Worm (Caenorhabditis elegans) whole organism, L1 larva: ENCODE measurements around the gene F20C5.7.
"Not testable (repeated sequence)": the region's sequence is repeated elsewhere in the genome, so short reads cannot be mapped to it uniquely, and the experiment has no call there.

Experiments used
- F16B12.6 ChIP-seq: fragments of 150-350 bp; optimal IDR thresholded peaks from 2 replicates; lab custom pipeline; 2014; ENCODE audit warnings: missing biosample characterization, missing genetic modification characterization
- aly-2 ChIP-seq: fragments of 150-350 bp; optimal IDR thresholded peaks from 2 replicates; lab custom pipeline; 2014; ENCODE audit warnings: missing biosample characterization, missing genetic modification characterization
- blmp-1 ChIP-seq: fragments of 150-350 bp; optimal IDR thresholded peaks from 2 replicates; lab custom pipeline; 2014; ENCODE audit warnings: missing biosample characterization, missing genetic modification characterization
- ceh-82 ChIP-seq, 3 experiments: fragments of 150-350 bp in 1 of 3; sonication (generic microtip) in 2 of 3; optimal IDR thresholded peaks; 2 replicates each; lab custom pipeline; 2014 to 2017; ENCODE audit warnings: missing biosample characterization in 3 of 3, missing genetic modification characterization in 3 of 3
- ceh-88 ChIP-seq: fragments of 200-800 bp; sonication (Bioruptor generic); IDR thresholded peaks from 2 replicates; pipeline ENCODE4 v1.3.6; 2022; ENCODE audit warnings: missing genetic modification characterization, missing compliant biosample characterization
- efl-3 ChIP-seq: fragments of 200-800 bp; sonication (Bioruptor generic); optimal IDR thresholded peaks from 2 replicates; lab custom pipeline; 2018; ENCODE audit warnings: mild to moderate bottlenecking, missing genetic modification characterization, missing compliant biosample characterization
- elt-3 ChIP-seq, 6 experiments: fragments of 150-350 bp in 1 of 6; sonication (generic microtip); optimal IDR thresholded peaks; 2 replicates each; lab custom pipeline; 2017 to 2018; ENCODE audit warnings: missing biosample characterization in 6 of 6, missing genetic modification characterization in 6 of 6, inconsistent platforms in 1 of 6
- ets-5 ChIP-seq: fragments of 200-800 bp; sonication (Bioruptor generic); IDR thresholded peaks from 2 replicates; pipeline ENCODE4 v1.3.6; 2022; ENCODE audit warnings: missing genetic modification characterization, missing compliant biosample characterization
- fkh-10 ChIP-seq: sonication (generic microtip); optimal IDR thresholded peaks from 2 replicates; lab custom pipeline; 2017; ENCODE audit warnings: missing biosample characterization, missing genetic modification reagents, missing genetic modification characterization
- fkh-4 ChIP-seq: sonication (generic microtip); optimal IDR thresholded peaks from 2 replicates; lab custom pipeline; 2016; ENCODE audit warnings: missing compliant biosample characterization, missing genetic modification characterization, borderline replicate concordance
- fkh-8 ChIP-seq: sonication (generic microtip); optimal IDR thresholded peaks from 2 replicates; lab custom pipeline; 2016; ENCODE audit warnings: mild to moderate bottlenecking, missing genetic modification characterization, missing compliant biosample characterization
- hlh-17 ChIP-seq: fragments of 200-800 bp; sonication (Bioruptor generic); optimal IDR thresholded peaks from 2 replicates; lab custom pipeline; 2018; ENCODE audit warnings: missing genetic modification characterization, mild to moderate bottlenecking, missing compliant biosample characterization, moderate library complexity, borderline replicate concordance
- hlh-4 ChIP-seq: sonication (generic microtip); optimal IDR thresholded peaks from 2 replicates; lab custom pipeline; 2016; ENCODE audit warnings: mild to moderate bottlenecking, missing genetic modification characterization, missing compliant biosample characterization
- irx-1 ChIP-seq: sonication (generic microtip); optimal IDR thresholded peaks from 2 replicates; lab custom pipeline; 2016; ENCODE audit warnings: missing genetic modification characterization, missing compliant biosample characterization
- isw-1 ChIP-seq: fragments of 200-800 bp; sonication (Bioruptor generic); IDR thresholded peaks from 2 replicates; pipeline ENCODE4 v1.3.6; 2022; ENCODE audit warnings: missing genetic modification characterization, missing compliant biosample characterization
- lin-14 ChIP-seq: fragments of 200-800 bp; sonication (Bioruptor generic); optimal IDR thresholded peaks from 2 replicates; lab custom pipeline; 2018; ENCODE audit warnings: mild to moderate bottlenecking, missing genetic modification characterization, moderate library complexity, missing compliant biosample characterization
- lin-15B ChIP-seq: fragments of 150-350 bp; sonication (generic microtip); optimal IDR thresholded peaks from 3 replicates; lab custom pipeline; 2014; ENCODE audit warnings: missing biosample characterization, missing genetic modification characterization
- lin-35 ChIP-seq, 2 experiments: fragments of 150-350 bp; optimal IDR thresholded peaks; 2 replicates each; lab custom pipeline; 2014; ENCODE audit warnings: missing biosample characterization in 2 of 2, missing genetic modification characterization in 2 of 2, missing genetic modification reagents in 2 of 2
- lin-39 ChIP-seq: fragments of 150-350 bp; optimal IDR thresholded peaks from 2 replicates; lab custom pipeline; 2014; ENCODE audit warnings: missing biosample characterization, missing genetic modification reagents, missing genetic modification characterization
- lir-3 ChIP-seq: sonication (generic microtip); optimal IDR thresholded peaks from 2 replicates; lab custom pipeline; 2016; ENCODE audit warnings: mild to moderate bottlenecking, missing genetic modification characterization, moderate library complexity, missing compliant biosample characterization; ENCODE audit not compliant: poor library complexity
- mdl-1 ChIP-seq, 2 experiments: fragments of 150-350 bp; optimal IDR thresholded peaks; 2 replicates each; lab custom pipeline; 2014 to 2017; ENCODE audit warnings: missing biosample characterization in 2 of 2, missing genetic modification characterization in 2 of 2, inconsistent platforms in 1 of 2
- mef-2 ChIP-seq: fragments of 150-350 bp; optimal IDR thresholded peaks from 2 replicates; lab custom pipeline; 2014; ENCODE audit warnings: missing biosample characterization, missing genetic modification characterization
- nhr-12 ChIP-seq: sonication (generic microtip); optimal IDR thresholded peaks from 2 replicates; lab custom pipeline; 2017; ENCODE audit warnings: missing biosample characterization, missing genetic modification characterization
- nhr-47 ChIP-seq: sonication (generic microtip); optimal IDR thresholded peaks from 2 replicates; lab custom pipeline; 2016; ENCODE audit warnings: mild to moderate bottlenecking, missing genetic modification characterization, moderate library complexity, missing compliant biosample characterization
- nhr-71 ChIP-seq: sonication (generic microtip); optimal IDR thresholded peaks from 2 replicates; lab custom pipeline; 2016; ENCODE audit warnings: mild to moderate bottlenecking, missing genetic modification characterization, moderate library complexity, missing compliant biosample characterization
- pag-3 ChIP-seq: sonication (generic microtip); optimal IDR thresholded peaks from 2 replicates; lab custom pipeline; 2017; ENCODE audit warnings: missing genetic modification characterization, mild to moderate bottlenecking, missing compliant biosample characterization, antibody characterized with exemption, borderline replicate concordance; ENCODE audit not compliant: insufficient read depth
- rnt-1 ChIP-seq: sonication (generic microtip); optimal IDR thresholded peaks from 2 replicates; lab custom pipeline; 2016; ENCODE audit warnings: mild to moderate bottlenecking, missing genetic modification characterization, moderate library complexity, missing compliant biosample characterization
- snu-23 ChIP-seq: sonication (generic microtip); optimal IDR thresholded peaks from 2 replicates; lab custom pipeline; 2016; ENCODE audit warnings: missing genetic modification characterization, missing compliant biosample characterization
- sox-4 ChIP-seq: sonication (generic microtip); optimal IDR thresholded peaks from 2 replicates; lab custom pipeline; 2016; ENCODE audit warnings: missing genetic modification characterization, missing compliant biosample characterization
- tbx-2 ChIP-seq: sonication (generic microtip); optimal IDR thresholded peaks from 2 replicates; lab custom pipeline; 2016; ENCODE audit warnings: missing genetic modification characterization, missing compliant biosample characterization
- tlp-1 ChIP-seq: fragments of 150-350 bp; optimal IDR thresholded peaks from 2 replicates; lab custom pipeline; 2014; ENCODE audit warnings: missing biosample characterization, missing genetic modification characterization
- unc-62 ChIP-seq: fragments of 150-350 bp; optimal IDR thresholded peaks from 2 replicates; lab custom pipeline; 2014; ENCODE audit warnings: missing biosample characterization, missing genetic modification reagents, missing genetic modification characterization
- unc-86 ChIP-seq: sonication (generic microtip); optimal IDR thresholded peaks from 2 replicates; lab custom pipeline; 2016; ENCODE audit warnings: missing genetic modification characterization, missing compliant biosample characterization
- unc-98 ChIP-seq: fragments of 200-800 bp; sonication (Bioruptor generic); IDR thresholded peaks from 2 replicates; pipeline ENCODE4 v1.3.6; 2022; ENCODE audit warnings: missing genetic modification characterization, missing compliant biosample characterization
- ztf-11 ChIP-seq, 2 experiments: sonication (generic microtip); optimal IDR thresholded peaks; 2 replicates each; lab custom pipeline; 2016 to 2017; ENCODE audit warnings: missing genetic modification characterization in 2 of 2, missing biosample characterization in 1 of 2, missing compliant biosample characterization in 1 of 2
- ztf-4 ChIP-seq: fragments of 150-350 bp; optimal IDR thresholded peaks from 2 replicates; lab custom pipeline; 2014; ENCODE audit warnings: missing biosample characterization, missing genetic modification characterization

F20C5.7 gene

DNA sequence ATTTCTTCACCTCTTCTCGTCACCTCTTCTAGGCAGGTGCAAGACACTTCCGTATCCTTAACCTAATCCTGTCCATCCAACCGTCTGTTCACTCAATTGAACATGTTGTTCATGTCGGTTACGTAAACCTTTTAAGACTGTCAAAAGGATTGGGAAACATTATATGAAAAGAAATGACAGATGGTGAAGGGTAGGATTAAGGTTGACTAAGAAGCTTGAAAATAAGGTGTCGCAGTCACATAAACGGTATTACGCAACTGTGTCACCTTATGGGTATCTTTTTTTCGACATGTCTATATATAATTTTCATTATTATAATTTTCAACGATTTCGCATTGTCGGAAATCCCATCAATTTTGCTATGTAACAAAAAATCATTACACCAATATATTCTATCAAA is 22.7 kb downstream of the F20C5.7 start:
- TF ChIP-seq rnt-1 (no peak), fkh-8 (tag; lab: Kevin White, UChicago) (no peak)

DNA sequence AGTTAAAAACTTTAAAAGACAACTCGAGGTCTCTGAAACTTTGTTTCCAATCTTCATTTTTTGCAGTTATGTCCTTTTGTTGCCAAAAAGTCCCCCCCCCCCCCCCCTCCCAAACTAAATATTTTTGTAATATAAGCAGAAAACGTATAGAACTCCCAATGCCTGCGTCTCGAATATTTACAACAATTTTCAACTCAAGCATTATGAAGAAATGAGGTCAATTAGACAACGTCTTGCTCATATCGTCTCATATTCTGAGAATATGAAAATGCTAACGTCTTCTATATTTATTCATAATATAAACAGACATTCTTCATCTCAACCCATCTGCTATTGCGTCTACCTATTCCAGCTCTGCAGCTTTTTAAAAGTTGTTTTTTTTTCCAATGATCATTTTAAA is 27.3 kb downstream of the F20C5.7 start, which contains the start of gene H23L24.1:
Gene H23L24.1, plus strand, starts transcription at position 301 of the 400 bp plus-strand sequence.
- TF ChIP-seq ceh-88 (GFP tag; lab: Robert Waterston, UW) (no peak), ztf-11 (tag; optimal IDR thresholded peaks at IDR 0.05; lab: Kevin White, UChicago) (no peak), snu-23 (GFP tag; lab: Kevin White, UChicago) (no peak), irx-1 (no peak), lin-39 (no peak), sox-4 (no peak), pag-3 (no peak), efl-3 (GFP tag; lab: Kevin White, UChicago) (no peak)

DNA sequence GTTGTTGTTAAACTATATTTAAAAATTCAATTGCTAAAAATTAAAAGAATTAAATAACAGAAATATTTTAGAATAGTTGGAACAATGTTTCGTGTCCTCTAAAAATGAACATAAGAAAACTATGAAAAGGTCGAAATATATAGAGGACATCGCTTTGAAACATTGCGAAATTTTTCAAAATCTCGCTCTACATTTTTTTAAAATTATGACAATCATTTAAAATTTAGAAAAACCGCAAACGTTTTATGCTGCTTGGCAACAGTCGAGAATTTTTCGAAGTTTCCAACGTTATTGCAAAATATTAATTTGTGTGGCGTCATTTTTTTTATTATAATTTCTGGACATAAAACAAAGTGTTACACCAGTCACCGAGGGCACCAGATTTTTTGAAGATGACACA is 30.5 kb downstream of the F20C5.7 start, which contains the start of the genes parg-2 and ipla-5:
Gene parg-2, minus strand, starts transcription at position 101 of the 400 bp plus-strand sequence.
Gene ipla-5, plus strand, starts transcription at position 216 of the 400 bp plus-strand sequence.
- not testable (repeated sequence) for TF ChIP-seq F16B12.6 (tag; lab: Kevin White, UChicago); fkh-4 (tag; lab: Kevin White, UChicago); hlh-17 (GFP tag; lab: Kevin White, UChicago)

DNA sequence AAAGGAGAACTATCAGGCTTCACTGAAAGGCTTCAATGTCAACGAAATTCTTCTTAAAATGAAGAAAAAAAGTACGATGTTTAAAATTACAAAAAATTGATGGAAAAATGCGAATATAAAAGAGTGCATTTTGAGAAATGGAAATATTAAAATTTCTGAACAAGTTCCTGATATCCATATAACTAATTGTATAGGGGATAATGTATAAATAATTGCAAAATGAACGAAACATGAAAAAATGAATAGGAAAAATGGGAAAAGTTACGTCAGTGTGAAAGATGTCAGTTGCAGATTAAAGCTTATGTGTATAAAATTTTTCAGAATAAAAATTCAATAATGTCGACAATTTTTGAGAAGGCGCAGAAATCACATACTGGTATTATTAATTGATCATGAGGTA is 37.4 kb downstream of the F20C5.7 start:
- TF ChIP-seq nhr-47 (tag; lab: Kevin White, UChicago) (no peak), isw-1 (GFP tag; lab: Robert Waterston, UW) (no peak), elt-3 (tag; optimal IDR thresholded peaks at IDR 0.05; lab: Kevin White, UChicago) (no peak), nhr-71 (no peak), rnt-1 (no peak), hlh-4 (tag; lab: Kevin White, UChicago) (no peak), mef-2 (no peak), tbx-2 (tag; lab: Kevin White, UChicago) (no peak), tlp-1 (tag; lab: Kevin White, UChicago) (no peak), unc-86 (tag; lab: Kevin White, UChicago) (no peak), lir-3 (no peak), unc-62 (no peak), ztf-4 (tag; lab: Kevin White, UChicago) (no peak), ets-5 (GFP tag; lab: Robert Waterston, UW) (no peak), nhr-12 (tag; lab: Kevin White, UChicago) (no peak), lin-14 (GFP tag; lab: Kevin White, UChicago) (no peak), fkh-10 (GFP tag; lab: Kevin White, UChicago) (no peak), F16B12.6 (tag; lab: Kevin White, UChicago) (no peak)
- TF ChIP-seq, all 84 proteins: peak for 0

DNA sequence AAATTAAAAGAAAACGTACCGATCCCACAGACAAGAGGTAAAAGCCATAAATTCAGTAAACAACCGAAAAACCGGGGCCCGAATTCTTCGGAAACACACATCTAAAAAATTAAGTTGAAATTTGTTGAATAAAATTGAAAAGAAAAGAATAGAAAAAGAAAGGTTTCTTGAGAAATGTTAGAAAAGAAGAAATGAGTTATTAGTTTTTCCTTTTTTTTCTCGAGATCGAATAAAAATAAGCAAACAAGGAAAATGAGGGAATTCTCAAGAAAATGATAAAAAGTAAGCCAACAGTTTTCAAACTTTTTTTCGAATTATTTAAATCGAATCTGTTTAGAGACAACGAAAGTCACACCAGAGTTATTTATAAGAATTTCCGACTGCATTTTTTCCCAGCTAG is 40.0 kb downstream of the F20C5.7 start, which contains the start of gene H23L24.4:
Gene H23L24.4, minus strand, starts transcription at position 101 of the 400 bp plus-strand sequence.
- no peak for TF ChIP-seq unc-98 (GFP tag; lab: Robert Waterston, UW)
- no peak for TF ChIP-seq mdl-1 (tag; optimal IDR thresholded peaks at IDR 0.05; lab: Kevin White, UChicago)
- no peak for TF ChIP-seq ztf-11 (tag; optimal IDR thresholded peaks at IDR 0.05; lab: Kevin White, UChicago)
- no peak for TF ChIP-seq ceh-82 (tag; optimal IDR thresholded peaks at IDR 0.05; lab: Kevin White, UChicago)
- no peak for TF ChIP-seq lin-39
- no peak for TF ChIP-seq lin-35 (GFP tag; optimal IDR thresholded peaks at IDR 0.05; lab: Kevin White, UChicago)
- no peak for TF ChIP-seq unc-62
- TF ChIP-seq aly-2 (tag; lab: Kevin White, UChicago): no peak
- TF ChIP-seq blmp-1: no peak
- TF ChIP-seq snu-23 (GFP tag; lab: Kevin White, UChicago): no peak
- TF ChIP-seq lin-15B: no peak
- TF ChIP-seq mef-2: no peak
